Fruit fly (Drosophila melanogaster) whole organism, embryonic: ENCODE measurements around the gene kraken.
A peak's percentile ranks its signal among the peaks of the same experiment; 100 is the strongest.

Experiments
- CG10462 ChIP-seq: fragments of 200-800 bp; sonication (Bioruptor generic); optimal IDR thresholded peaks from 2 replicates; lab custom pipeline; 2016; ENCODE audit warnings: missing biosample characterization, missing genetic modification characterization
- CG11696 ChIP-seq: fragments of 200-800 bp; sonication (Bioruptor generic); IDR thresholded peaks from 2 replicates; pipeline ENCODE4 v1.3.6; 2022; ENCODE audit warnings: missing biosample characterization, missing genetic modification characterization
- CG12071 ChIP-seq: fragments of 200-800 bp; sonication (Bioruptor generic); optimal IDR thresholded peaks from 3 replicates; lab custom pipeline; 2018; ENCODE audit warnings: missing biosample characterization, mild to moderate bottlenecking, missing genetic modification characterization
- CG12299 ChIP-seq: fragments of 200-800 bp; sonication (Bioruptor generic); optimal IDR thresholded peaks from 2 replicates; lab custom pipeline; 2018; ENCODE audit warnings: missing biosample characterization, mild to moderate bottlenecking, missing genetic modification characterization
- CG1233 ChIP-seq: fragments of 200-800 bp; sonication (Bioruptor generic); optimal IDR thresholded peaks from 4 replicates; lab custom pipeline; 2018; ENCODE audit warnings: missing biosample characterization, mild to moderate bottlenecking, missing genetic modification characterization
- CG13296 ChIP-seq: fragments of 200-800 bp; sonication (Bioruptor generic); optimal IDR thresholded peaks from 3 replicates; lab custom pipeline; 2018; ENCODE audit warnings: missing biosample characterization, mild to moderate bottlenecking, missing genetic modification characterization
- CG15011 ChIP-seq: fragments of 200-800 bp; sonication (Bioruptor generic); optimal IDR thresholded peaks from 3 replicates; lab custom pipeline; 2018; ENCODE audit warnings: missing biosample characterization, mild to moderate bottlenecking, missing genetic modification characterization
- CG16779 ChIP-seq: fragments of 200-800 bp; sonication (Bioruptor generic); IDR thresholded peaks from 2 replicates; pipeline ENCODE4 v1.3.6; 2022; ENCODE audit warnings: missing biosample characterization, missing genetic modification characterization
- CG16863 ChIP-seq: fragments of 200-800 bp; sonication (Bioruptor generic); optimal IDR thresholded peaks from 3 replicates; lab custom pipeline; 2016; ENCODE audit warnings: missing biosample characterization, missing genetic modification characterization
- CG18619 ChIP-seq: fragments of 200-800 bp; sonication (Bioruptor generic); optimal IDR thresholded peaks from 3 replicates; lab custom pipeline; 2017; ENCODE audit warnings: missing biosample characterization, mild to moderate bottlenecking, missing genetic modification characterization
- CG18764 ChIP-seq: fragments of 200-800 bp; sonication (Bioruptor generic); optimal IDR thresholded peaks from 3 replicates; lab custom pipeline; 2016; ENCODE audit warnings: missing biosample characterization, missing genetic modification characterization
- CG2116 ChIP-seq: fragments of 200-800 bp; sonication (Bioruptor generic); optimal IDR thresholded peaks from 3 replicates; lab custom pipeline; 2018; ENCODE audit warnings: missing biosample characterization, mild to moderate bottlenecking, missing genetic modification characterization
- CG2120 ChIP-seq: fragments of 200-800 bp; sonication (Bioruptor generic); optimal IDR thresholded peaks from 3 replicates; lab custom pipeline; 2016; ENCODE audit warnings: missing biosample characterization, missing genetic modification characterization
- CG31224 ChIP-seq: fragments of 200-800 bp; sonication (Bioruptor generic); IDR thresholded peaks from 2 replicates; pipeline ENCODE4 v1.3.6; 2022; ENCODE audit warnings: missing biosample characterization, missing genetic modification characterization
- CG7372 ChIP-seq: fragments of 200-800 bp; sonication (Bioruptor generic); IDR thresholded peaks from 2 replicates; pipeline ENCODE4 v1.3.6; 2022; ENCODE audit warnings: missing biosample characterization, missing genetic modification characterization
- CG7963 ChIP-seq: fragments of 200-800 bp; sonication (Bioruptor generic); IDR thresholded peaks from 3 replicates; pipeline ENCODE4 v1.3.6; 2022; ENCODE audit warnings: missing biosample characterization, missing genetic modification characterization; ENCODE audit not compliant: partially characterized antibody
- CG8281 ChIP-seq: fragments of 200-800 bp; sonication (Bioruptor generic); optimal IDR thresholded peaks from 2 replicates; lab custom pipeline; 2018; ENCODE audit warnings: missing biosample characterization, mild to moderate bottlenecking, missing genetic modification characterization, moderate library complexity
- CG9437 ChIP-seq: fragments of 200-800 bp; sonication (Bioruptor generic); optimal IDR thresholded peaks from 2 replicates; lab custom pipeline; 2018; ENCODE audit warnings: missing biosample characterization, mild to moderate bottlenecking, missing genetic modification characterization
- CkIIα-i1 ChIP-seq: fragments of 200-800 bp; sonication (Bioruptor generic); IDR thresholded peaks from 2 replicates; pipeline ENCODE4 v1.3.6; 2022; ENCODE audit warnings: missing biosample characterization, missing genetic modification characterization
- Elba2 ChIP-seq: fragments of 200-800 bp; sonication (Bioruptor generic); optimal IDR thresholded peaks from 3 replicates; lab custom pipeline; 2016; ENCODE audit warnings: missing biosample characterization, missing genetic modification characterization
- Ets65A ChIP-seq: fragments of 200-800 bp; sonication (Bioruptor generic); peaks from one replicate; lab custom pipeline; 2016; ENCODE audit warnings: missing biosample characterization, missing genetic modification characterization
- Fer3 ChIP-seq: fragments of 200-800 bp; sonication (Bioruptor generic); optimal IDR thresholded peaks from 2 replicates; lab custom pipeline; 2018; ENCODE audit warnings: missing biosample characterization, mild to moderate bottlenecking, missing genetic modification characterization, moderate library complexity
- Hr39 ChIP-seq: fragments of >200 bp; optimal IDR thresholded peaks from 2 replicates; lab custom pipeline; 2017
- Jarid2 ChIP-seq: fragments of 200-800 bp; sonication (Bioruptor generic); optimal IDR thresholded peaks from 3 replicates; lab custom pipeline; 2017; ENCODE audit warnings: mild to moderate bottlenecking, missing biosample characterization, missing genetic modification reagents, missing genetic modification characterization
- Lhr ChIP-seq: fragments of 200-800 bp; sonication (Bioruptor generic); optimal IDR thresholded peaks from 3 replicates; lab custom pipeline; 2017; ENCODE audit warnings: mild to moderate bottlenecking, missing biosample characterization, missing genetic modification reagents, missing genetic modification characterization
- Myb ChIP-seq: fragments of 200-800 bp; sonication (Bioruptor generic); optimal IDR thresholded peaks from 2 replicates; lab custom pipeline; 2016; ENCODE audit warnings: missing biosample characterization, missing genetic modification characterization
- Neu2 ChIP-seq: fragments of 200-800 bp; sonication (Bioruptor generic); optimal IDR thresholded peaks from 3 replicates; lab custom pipeline; 2016; ENCODE audit warnings: missing biosample characterization, missing genetic modification characterization, borderline replicate concordance
- Nf-YA ChIP-seq: fragments of 200-800 bp; sonication (Bioruptor generic); IDR thresholded peaks from 2 replicates; pipeline ENCODE4 v1.3.6; 2022; ENCODE audit warnings: missing biosample characterization, missing genetic modification characterization
- Scr ChIP-seq: fragments of 200-800 bp; sonication (Bioruptor generic); IDR thresholded peaks from 2 replicates; pipeline ENCODE4 v1.3.6; 2022; ENCODE audit warnings: missing biosample characterization, missing genetic modification characterization; ENCODE audit not compliant: partially characterized antibody
- bcd ChIP-seq: fragments of 200-800 bp; sonication (Bioruptor generic); optimal IDR thresholded peaks from 2 replicates; lab custom pipeline; 2017; ENCODE audit warnings: missing biosample characterization, mild to moderate bottlenecking, missing genetic modification characterization
- crol ChIP-seq: fragments of 200-800 bp; sonication (Bioruptor generic); IDR thresholded peaks from 2 replicates; pipeline ENCODE4 v1.3.6; 2022; ENCODE audit warnings: missing biosample characterization, missing genetic modification characterization
- fru ChIP-seq: fragments of >200 bp; optimal IDR thresholded peaks from 2 replicates; lab custom pipeline; 2017
- h ChIP-seq: fragments of >200 bp; optimal IDR thresholded peaks from 2 replicates; lab custom pipeline; 2017
- insv ChIP-seq, 2 experiments: fragments of 200-800 bp; sonication (Bioruptor generic); optimal IDR thresholded peaks; 3 replicates each; lab custom pipeline; 2016 to 2018; ENCODE audit warnings: missing biosample characterization in 2 of 2, missing genetic modification characterization in 2 of 2
- mirr ChIP-seq: fragments of 200-800 bp; sonication (Bioruptor generic); optimal IDR thresholded peaks from 3 replicates; lab custom pipeline; 2018; ENCODE audit warnings: missing biosample characterization, mild to moderate bottlenecking, missing genetic modification characterization
- nau ChIP-seq: fragments of 200-800 bp; sonication (Bioruptor generic); optimal IDR thresholded peaks from 3 replicates; lab custom pipeline; 2017; ENCODE audit warnings: missing biosample characterization, mild to moderate bottlenecking, missing genetic modification characterization, missing genetic modification reagents
- odd ChIP-seq: fragments of 200-800 bp; sonication (Bioruptor generic); optimal IDR thresholded peaks from 2 replicates; lab custom pipeline; 2017; ENCODE audit warnings: missing biosample characterization, mild to moderate bottlenecking, missing genetic modification characterization
- org-1 ChIP-seq: fragments of 200-800 bp; sonication (Bioruptor generic); optimal IDR thresholded peaks from 2 replicates; lab custom pipeline; 2017; ENCODE audit warnings: missing biosample characterization, missing genetic modification characterization
- p53 ChIP-seq: fragments of 200-800 bp; sonication (Bioruptor generic); optimal IDR thresholded peaks from 2 replicates; lab custom pipeline; 2016; ENCODE audit warnings: missing biosample characterization, missing genetic modification characterization
- pum ChIP-seq: fragments of 200-800 bp; sonication (Bioruptor generic); optimal IDR thresholded peaks from 2 replicates; lab custom pipeline; 2016; ENCODE audit warnings: missing biosample characterization, missing genetic modification characterization
- scrt ChIP-seq: fragments of 200-800 bp; sonication (Bioruptor generic); optimal IDR thresholded peaks from 2 replicates; lab custom pipeline; 2018; ENCODE audit warnings: missing biosample characterization, mild to moderate bottlenecking, missing genetic modification characterization, moderate library complexity
- sens ChIP-seq: fragments of 200-800 bp; sonication (Bioruptor generic); peaks from one replicate; lab custom pipeline; 2016; ENCODE audit warnings: missing biosample characterization, missing genetic modification characterization
- sens-2 ChIP-seq: fragments of 200-800 bp; sonication (Bioruptor generic); IDR thresholded peaks from 2 replicates; pipeline ENCODE4 v1.3.6; 2022; ENCODE audit warnings: missing biosample characterization, missing genetic modification characterization
- sim ChIP-seq: fragments of 200-800 bp; sonication (Bioruptor generic); IDR thresholded peaks from 2 replicates; pipeline ENCODE4 v1.3.6; 2022; ENCODE audit warnings: missing biosample characterization, missing genetic modification characterization
- sisA ChIP-seq: fragments of 200-800 bp; sonication (Bioruptor generic); IDR thresholded peaks from 2 replicates; pipeline ENCODE4 v1.3.6; 2022; ENCODE audit warnings: missing biosample characterization, missing genetic modification characterization
- slbo ChIP-seq: fragments of 200-800 bp; sonication (Bioruptor generic); IDR thresholded peaks from 2 replicates; pipeline ENCODE4 v1.3.6; 2022; ENCODE audit warnings: missing biosample characterization, missing genetic modification characterization
- stwl ChIP-seq: fragments of 200-800 bp; sonication (Bioruptor generic); optimal IDR thresholded peaks from 3 replicates; lab custom pipeline; 2018; ENCODE audit warnings: missing biosample characterization, mild to moderate bottlenecking, missing genetic modification characterization, moderate library complexity
- sug ChIP-seq: fragments of 200-800 bp; optimal IDR thresholded peaks from 2 replicates; lab custom pipeline; 2019; ENCODE audit warnings: missing biosample characterization, mild to moderate bottlenecking, missing genetic modification characterization, moderate library complexity
- tna ChIP-seq: fragments of 200-800 bp; sonication (Bioruptor generic); IDR thresholded peaks from 2 replicates; pipeline ENCODE4 v1.3.6; 2022; ENCODE audit warnings: missing biosample characterization, missing genetic modification characterization; ENCODE audit not compliant: partially characterized antibody
- tup ChIP-seq: fragments of 200-800 bp; sonication (Bioruptor generic); optimal IDR thresholded peaks from 2 replicates; lab custom pipeline; 2016; ENCODE audit warnings: missing biosample characterization, mild to moderate bottlenecking, missing genetic modification characterization, moderate library complexity
- unc-4 ChIP-seq: fragments of 200-800 bp; sonication (Bioruptor generic); IDR thresholded peaks from 2 replicates; pipeline ENCODE4 v1.3.6; 2022; ENCODE audit warnings: missing biosample characterization, missing genetic modification characterization; ENCODE audit not compliant: partially characterized antibody
- zfh1 ChIP-seq: fragments of 200-800 bp; sonication (Bioruptor generic); IDR thresholded peaks from 3 replicates; pipeline ENCODE4 v1.3.6; 2022; ENCODE audit warnings: missing biosample characterization, missing genetic modification characterization

The kraken gene

DNA sequence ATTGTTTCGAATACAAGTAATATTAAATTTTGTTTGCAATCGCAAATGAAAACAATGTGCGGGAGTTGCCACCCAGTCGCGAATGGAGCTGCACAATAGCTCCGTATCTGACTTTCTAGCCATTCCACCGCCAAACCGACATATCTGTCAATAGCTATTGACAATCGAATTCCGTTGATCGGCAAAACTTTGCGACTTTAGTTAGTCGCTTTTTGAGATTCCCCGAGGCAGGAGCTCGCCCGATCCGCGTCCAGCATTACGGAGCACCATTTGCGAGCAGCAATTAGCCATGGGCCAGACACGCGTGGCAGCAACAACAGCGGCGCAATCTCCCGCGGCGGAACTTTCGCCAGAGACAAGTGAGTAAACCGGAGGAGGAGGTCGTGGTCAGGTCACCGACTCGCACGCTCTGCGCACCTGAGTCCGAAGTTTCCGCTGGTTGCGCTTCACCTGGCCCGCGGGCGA lies at the start of gene kraken, which contains the start of gene CG4291 (continued):
- TF ChIP-seq crol: 0 out of 2 replicates have a peak, but pooled peaks have one; percentile 9
- no peak for TF ChIP-seq CG12071 (GFP tag; lab: Kevin White, UChicago)
- no peak for TF ChIP-seq Neu2 (GFP tag; lab: Kevin White, UChicago)
- TF ChIP-seq CG8281 (tag; lab: Kevin White, UChicago): peak; percentile 99
- TF ChIP-seq CG16779: peak; percentile 74
- no peak for TF ChIP-seq CG7372
- peak; percentile 63 for TF ChIP-seq CG13296
- peak; percentile 72 for TF ChIP-seq mirr (GFP tag; lab: Kevin White, UChicago)
- peak; percentile 43 for TF ChIP-seq Fer3
- peak; percentile 85 for TF ChIP-seq slbo (GFP tag; lab: Robert Waterston, UW)
- TF ChIP-seq Jarid2 (GFP tag; lab: Kevin White, UChicago): peak; percentile 88
- TF ChIP-seq CG18619 (GFP tag; lab: Kevin White, UChicago): no peak
- TF ChIP-seq sisA (GFP tag; lab: Robert Waterston, UW): no peak
- TF ChIP-seq CG9437 (GFP tag; lab: Kevin White, UChicago): peak; percentile 11
- TF ChIP-seq CG1233 (GFP tag; lab: Kevin White, UChicago): peak; percentile 2
- TF ChIP-seq Ets65A: peak; percentile 92
- peak; percentile 61 for TF ChIP-seq Myb
- TF ChIP-seq tup: no peak
- TF ChIP-seq pum: peak; percentile 43
- TF ChIP-seq CG31224 (GFP tag; lab: Robert Waterston, UW): peak; percentile 40
- TF ChIP-seq Scr (GFP tag; lab: Robert Waterston, UW): peak; percentile 44; the same call in 1 of the 2 replicates
- TF ChIP-seq Nf-YA (GFP tag; lab: Robert Waterston, UW): no peak
- peak; percentile 20 for TF ChIP-seq org-1 (GFP tag; lab: Kevin White, UChicago)
- TF ChIP-seq CG12299 (tag; lab: Kevin White, UChicago): no peak
- TF ChIP-seq sug (tag; lab: Kevin White, UChicago): peak; percentile 69
- TF ChIP-seq CG16863 (GFP tag; lab: Kevin White, UChicago): peak; percentile 1
- TF ChIP-seq CG15011 (GFP tag; lab: Kevin White, UChicago): no peak
- TF ChIP-seq sim (GFP tag; lab: Robert Waterston, UW): peak; percentile 49; the same call in 1 of the 2 replicates
- no peak for TF ChIP-seq CkIIα-i1 (GFP tag; lab: Robert Waterston, UW)
- TF ChIP-seq fru (lab: Kevin White, UChicago): no peak
- TF ChIP-seq zfh1: peak; percentile 42; the same call in 1 of the 3 replicates
- TF ChIP-seq h (lab: Kevin White, UChicago): no peak
- TF ChIP-seq unc-4: peak; percentile 22; the same call in 1 of the 2 replicates
- peak in 1 of 2 experiments; percentile 12 for TF ChIP-seq insv (GFP tag; optimal IDR thresholded peaks at IDR 0.05; lab: Kevin White, UChicago)
- TF ChIP-seq scrt (GFP tag; lab: Kevin White, UChicago): no peak
- TF ChIP-seq sens (GFP tag; lab: Kevin White, UChicago): peak; percentile 84
- TF ChIP-seq CG7963 (GFP tag; lab: Robert Waterston, UW): 0 out of 3 replicates have a peak, but pooled peaks have one; percentile 6
- TF ChIP-seq CG11696: no peak
- TF ChIP-seq odd (GFP tag; lab: Kevin White, UChicago): peak; percentile 13
- peak; percentile 52 for TF ChIP-seq p53 (GFP tag; lab: Kevin White, UChicago)
- no peak for TF ChIP-seq Elba2 (GFP tag; lab: Kevin White, UChicago)
- TF ChIP-seq stwl (tag; lab: Kevin White, UChicago): peak; percentile 50
- no peak for TF ChIP-seq CG18764 (GFP tag; lab: Kevin White, UChicago)
- TF ChIP-seq CG2120 (GFP tag; lab: Kevin White, UChicago): peak; percentile 84
- TF ChIP-seq CG10462 (GFP tag; lab: Kevin White, UChicago): no peak
- no peak for TF ChIP-seq Hr39
- no peak for TF ChIP-seq bcd
- TF ChIP-seq CG2116 (GFP tag; lab: Kevin White, UChicago): peak; percentile 61
- TF ChIP-seq tna (GFP tag; lab: Robert Waterston, UW): no peak
- no peak for TF ChIP-seq sens-2 (GFP tag; lab: Robert Waterston, UW)
- TF ChIP-seq nau (GFP tag; lab: Kevin White, UChicago): no peak
- peak; percentile 23 for TF ChIP-seq Lhr (GFP tag; lab: Kevin White, UChicago)
